Fruit fly (Drosophila melanogaster) whole organism: ENCODE measurements around the gene CG14218.
A peak's percentile ranks its signal among the peaks of the same experiment; 100 is the strongest.

Experiments used
- CG8478 ChIP-seq: fragments of >200 bp; optimal IDR thresholded peaks from 2 replicates; lab custom pipeline; 2018; ENCODE audit warnings: inconsistent platforms
- Dll ChIP-seq: fragments of >200 bp; optimal IDR thresholded peaks from 2 replicates; lab custom pipeline; 2017
- EcR ChIP-seq, 2 experiments: fragments of >200 bp; optimal IDR thresholded peaks; 2 replicates each; lab custom pipeline; 2017; ENCODE audit warnings: missing biosample characterization in 2 of 2, missing genetic modification characterization in 2 of 2, missing genetic modification reagents in 2 of 2
- pan ChIP-seq: fragments of >200 bp; optimal IDR thresholded peaks from 2 replicates; lab custom pipeline; 2017
- psq ChIP-seq: fragments of >200 bp; optimal IDR thresholded peaks from 2 replicates; lab custom pipeline; 2017
- usp ChIP-seq: fragments of >200 bp; optimal IDR thresholded peaks from 2 replicates; lab custom pipeline; 2017; ENCODE audit warnings: missing biosample characterization, missing genetic modification characterization, mixed read lengths

CG14218 gene

DNA sequence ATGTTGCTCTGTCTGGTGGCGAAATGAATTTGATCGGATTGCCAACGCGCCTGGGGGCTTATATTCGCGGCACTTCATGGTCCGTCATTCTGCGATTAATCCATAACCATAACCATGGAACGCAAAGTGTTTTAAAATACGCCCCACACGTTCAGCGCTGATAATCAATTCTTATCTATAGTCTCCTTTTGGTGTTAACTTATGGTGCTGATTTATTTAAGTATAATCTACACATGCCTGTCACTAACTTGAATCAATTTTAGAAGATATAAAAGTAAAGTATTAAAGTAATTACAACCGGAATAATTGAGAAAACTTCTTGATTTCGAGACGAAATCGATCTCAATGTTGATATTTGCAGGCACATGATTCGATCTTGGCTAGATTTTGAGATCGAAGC is 8.3 kb upstream of the CG14218 start, which contains the start of gene CG14219:
CG14219 (minus strand) TSS at position 101 of the 400 bp plus-strand sequence.
- TF ChIP-seq CG8478 (lab: Kevin White, UChicago) = no peak
- no peak for TF ChIP-seq EcR (GFP tag; optimal IDR thresholded peaks at IDR 0.05; lab: Kevin White, UChicago)
- TF ChIP-seq usp (GFP tag; lab: Kevin White, UChicago) = no peak
- TF ChIP-seq psq (lab: Kevin White, UChicago) = no peak
- TF ChIP-seq pan (lab: Kevin White, UChicago) = no peak
- no peak for TF ChIP-seq Dll (lab: Kevin White, UChicago)

DNA sequence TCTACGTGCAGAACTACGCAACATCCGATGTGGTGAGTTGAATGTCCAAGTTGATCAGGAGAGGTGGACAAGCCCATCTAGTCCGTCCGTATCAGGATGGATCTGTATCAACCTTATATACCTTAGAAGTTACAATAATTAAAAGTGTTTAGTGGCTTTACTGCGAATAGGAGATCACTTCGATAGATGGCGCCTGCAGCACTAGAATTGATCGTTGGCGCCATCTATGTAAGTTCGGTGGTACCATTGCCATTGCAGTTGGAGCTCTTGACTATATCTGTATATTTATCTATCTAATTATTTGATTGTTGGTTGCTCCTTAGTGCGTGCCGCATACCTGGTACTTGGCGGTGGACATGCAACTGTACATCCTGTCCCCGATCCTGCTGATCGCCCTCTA is 3.4 kb upstream of the CG14218 start:
- no peak for TF ChIP-seq CG8478 (lab: Kevin White, UChicago)
- no peak for TF ChIP-seq pan (lab: Kevin White, UChicago)
- no peak for TF ChIP-seq psq (lab: Kevin White, UChicago)
- no peak for TF ChIP-seq usp (GFP tag; lab: Kevin White, UChicago)
- TF ChIP-seq EcR (GFP tag; optimal IDR thresholded peaks at IDR 0.05; lab: Kevin White, UChicago) = no peak
- TF ChIP-seq Dll (lab: Kevin White, UChicago) = no peak

dm6 chrX:19583317-19583716 is 1.5 kb upstream of the CG14218 start, which contains the start of gene CG14204:
TSS of gene CG14204 (plus strand) at chrX:19583617.
- TF ChIP-seq Dll (lab: Kevin White, UChicago) (no peak), psq (lab: Kevin White, UChicago) (no peak), EcR (GFP tag; optimal IDR thresholded peaks at IDR 0.05; lab: Kevin White, UChicago) (no peak), pan (lab: Kevin White, UChicago) (no peak), CG8478 (lab: Kevin White, UChicago) (no peak), usp (GFP tag; lab: Kevin White, UChicago) (no peak)

DNA sequence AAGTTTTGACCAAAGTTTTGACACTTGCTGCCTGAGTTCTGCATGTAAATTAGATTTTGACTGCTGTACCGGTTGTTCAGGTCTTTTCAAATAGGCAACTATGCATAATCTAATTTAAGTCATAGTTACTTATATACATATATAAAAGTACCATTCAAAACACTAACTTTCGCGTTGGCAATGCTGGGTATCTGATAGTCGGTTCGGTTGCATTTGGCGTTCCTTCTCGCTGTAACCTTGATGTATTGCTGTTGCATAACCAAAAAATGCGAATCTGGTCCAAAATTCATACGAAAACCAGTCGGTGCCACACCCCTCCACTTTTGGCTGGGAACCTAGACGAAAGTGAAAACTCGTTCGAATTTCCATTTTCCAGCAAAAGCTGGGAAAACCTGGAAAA is 951 bp upstream of the CG14218 start:
- TF ChIP-seq usp (GFP tag; lab: Kevin White, UChicago) = no peak
- TF ChIP-seq Dll (lab: Kevin White, UChicago) = no peak
- no peak for TF ChIP-seq EcR (GFP tag; optimal IDR thresholded peaks at IDR 0.05; lab: Kevin White, UChicago)

DNA sequence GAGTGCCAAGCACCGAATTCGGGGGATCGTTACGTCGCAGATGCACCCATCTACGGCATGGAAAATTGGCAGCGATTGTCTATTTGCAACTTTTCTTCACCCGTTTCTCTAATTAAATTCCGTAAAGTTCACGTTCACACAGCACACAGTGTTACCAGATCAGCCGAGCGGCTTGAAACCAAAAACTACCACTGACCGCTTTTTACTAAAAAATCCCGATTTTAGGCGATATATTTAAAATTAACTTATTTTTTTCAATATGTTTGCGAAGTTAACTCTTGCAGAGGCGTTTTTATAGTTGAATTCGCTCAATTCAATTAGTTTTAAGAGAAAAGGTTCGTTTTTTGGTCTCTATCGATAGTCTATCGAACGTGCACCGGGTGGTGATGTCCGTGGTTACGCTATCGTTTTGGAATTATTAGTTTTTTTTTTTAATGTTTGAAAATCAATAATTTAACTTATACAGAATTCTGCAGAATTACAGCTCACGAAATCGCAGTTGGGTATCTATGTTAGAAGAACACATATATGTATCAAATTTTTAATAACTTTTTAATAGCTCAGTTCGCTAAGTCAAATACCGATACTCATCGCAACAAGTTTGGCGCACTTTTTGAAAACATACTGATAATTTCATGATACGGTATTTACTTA is 2.0 kb downstream of the CG14218 start, which contains the start of gene Tao:
Tao (minus strand) TSS at position 153 of the 654 bp plus-strand sequence.
- TF ChIP-seq usp (GFP tag; lab: Kevin White, UChicago) (no peak), psq (lab: Kevin White, UChicago) (no peak), EcR (GFP tag; optimal IDR thresholded peaks at IDR 0.05; lab: Kevin White, UChicago) (no peak), pan (lab: Kevin White, UChicago) (no peak), CG8478 (lab: Kevin White, UChicago) (no peak), Dll (lab: Kevin White, UChicago) (no peak)

DNA sequence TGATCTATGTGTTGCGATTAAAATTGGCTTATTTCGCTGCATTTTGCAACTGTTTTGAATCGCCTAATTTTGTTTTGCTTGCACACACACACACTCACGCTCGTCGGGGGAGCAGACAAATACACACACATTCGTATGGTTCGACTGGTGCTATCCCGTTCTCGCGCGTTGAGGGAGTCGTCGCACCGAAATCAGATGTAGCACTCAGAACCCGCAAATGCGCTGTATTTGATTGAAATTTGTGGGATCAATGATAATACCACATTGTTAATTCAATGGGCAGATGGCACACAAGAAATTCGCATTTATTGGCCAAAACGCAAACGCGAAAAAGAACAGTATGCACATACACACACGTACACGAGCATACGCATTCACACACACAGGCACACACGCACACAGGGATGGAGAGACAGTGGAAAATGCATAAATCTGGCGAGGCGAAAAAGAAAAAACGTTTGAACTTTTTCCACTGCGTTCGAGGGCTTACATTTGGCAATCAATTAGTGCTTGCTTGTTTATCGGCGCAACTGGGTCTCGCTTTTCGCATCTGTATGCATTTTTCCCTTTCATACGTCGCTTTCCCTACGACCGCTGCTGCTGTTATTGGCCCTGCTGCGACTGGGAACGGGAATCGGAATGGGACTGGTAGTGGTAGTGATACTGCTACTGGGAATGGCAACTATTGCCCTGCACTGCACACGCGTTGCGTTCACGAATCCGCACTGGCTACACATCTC is 2.7 kb downstream of the CG14218 start:
- TF ChIP-seq CG8478 (lab: Kevin White, UChicago) = peak; percentile 89
- no peak for TF ChIP-seq pan (lab: Kevin White, UChicago)
- no peak for TF ChIP-seq psq (lab: Kevin White, UChicago)

- TF ChIP-seq pan (lab: Kevin White, UChicago) (no peak), psq (lab: Kevin White, UChicago) (no peak), EcR (GFP tag; optimal IDR thresholded peaks at IDR 0.05; lab: Kevin White, UChicago) (no peak), CG8478 (lab: Kevin White, UChicago) (no peak), usp (GFP tag; lab: Kevin White, UChicago) (no peak), Dll (lab: Kevin White, UChicago) (no peak)
These were observed 3.7 kb downstream of the CG14218 start for dm6 chrX:19577940-19578632.

- TF ChIP-seq psq (lab: Kevin White, UChicago) (no peak), pan (lab: Kevin White, UChicago) (no peak), CG8478 (lab: Kevin White, UChicago) (no peak), Dll (lab: Kevin White, UChicago) (no peak)
These were observed 8.1 kb downstream of the CG14218 start for dm6 chrX:19573687-19574086.

dm6 chrX:19565714-19566316 is 16.0 kb downstream of the CG14218 start, which contains the start of the genes Grip84 and car:
TSS of gene Grip84 (minus strand) at chrX:19565764.
TSS of gene car (plus strand) at chrX:19566019.
- TF ChIP-seq psq (lab: Kevin White, UChicago) (no peak), pan (lab: Kevin White, UChicago) (no peak), usp (GFP tag; lab: Kevin White, UChicago) (no peak), CG8478 (lab: Kevin White, UChicago) (no peak), Dll (lab: Kevin White, UChicago) (no peak), EcR (GFP tag; optimal IDR thresholded peaks at IDR 0.05; lab: Kevin White, UChicago) (no peak)

DNA sequence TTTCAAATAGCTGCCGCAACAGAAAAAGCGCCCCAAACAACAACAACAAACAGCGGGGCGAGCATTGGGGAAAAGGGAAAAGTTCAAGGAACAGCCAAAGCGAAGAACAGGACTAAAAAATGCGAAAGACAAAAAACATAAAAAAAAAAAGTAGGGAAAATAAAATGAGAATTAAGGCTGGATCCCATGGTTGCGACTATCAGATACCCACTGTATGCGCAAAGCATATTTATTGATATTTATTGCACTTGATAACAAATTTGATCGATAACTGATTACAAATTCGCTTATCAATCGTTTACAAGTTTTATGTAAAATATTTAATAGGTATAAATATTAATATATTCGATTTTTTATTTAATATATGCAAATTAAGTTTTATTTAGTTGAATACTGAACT is 32.2 kb downstream of the CG14218 start:
- no peak for TF ChIP-seq Dll (lab: Kevin White, UChicago)
- no peak for TF ChIP-seq EcR (GFP tag; optimal IDR thresholded peaks at IDR 0.05; lab: Kevin White, UChicago)
- no peak for TF ChIP-seq psq (lab: Kevin White, UChicago)
- TF ChIP-seq usp (GFP tag; lab: Kevin White, UChicago) = no peak
- no peak for TF ChIP-seq CG8478 (lab: Kevin White, UChicago)
- no peak for TF ChIP-seq pan (lab: Kevin White, UChicago)
